Worm (Caenorhabditis elegans) whole organism, L4/young adult: ENCODE data around the gene F54D5.15.
A peak's percentile ranks its signal among the peaks of the same experiment; 100 is the strongest.

Experiments used
- W03F9.2 ChIP-seq: fragments of 150-350 bp; optimal IDR thresholded peaks from 2 replicates; lab custom pipeline; 2014; ENCODE audit warnings: missing biosample characterization, missing genetic modification characterization
- dao-5 ChIP-seq: sonication (generic microtip); optimal IDR thresholded peaks from 2 replicates; lab custom pipeline; 2016; ENCODE audit warnings: missing genotype, missing genetic modification characterization, moderate library complexity, missing compliant biosample characterization
- him-1 ChIP-seq: sonication (generic microtip); optimal IDR thresholded peaks from 2 replicates; lab custom pipeline; 2016; ENCODE audit warnings: missing genotype, missing genetic modification reagents, missing genetic modification characterization, missing compliant biosample characterization

Gene F54D5.15

DNA sequence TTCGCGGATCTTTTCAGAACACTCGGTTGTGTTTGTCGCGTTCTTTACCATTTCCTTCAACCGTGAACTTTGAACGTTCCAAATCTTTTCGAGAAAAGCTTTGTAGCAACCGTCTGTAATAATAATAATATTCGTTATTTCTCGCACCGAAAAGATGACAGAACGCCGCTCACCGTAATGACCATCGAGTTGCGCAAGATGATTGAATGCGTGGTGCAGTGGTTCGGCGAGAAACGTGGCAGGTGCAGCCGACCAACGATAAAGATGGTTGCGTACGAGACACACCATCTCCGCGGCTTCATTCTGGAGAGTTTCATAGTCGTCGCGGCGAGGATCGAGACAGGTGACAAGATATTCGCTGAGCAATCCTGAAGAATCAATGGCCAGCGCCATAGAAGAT, 21.1 kb downstream of the F54D5.15 start:
- TF ChIP-seq him-1 (tag; lab: Kevin White, UChicago) (no peak), dao-5 (no peak), W03F9.2 (tag; lab: Kevin White, UChicago) (no peak)

DNA sequence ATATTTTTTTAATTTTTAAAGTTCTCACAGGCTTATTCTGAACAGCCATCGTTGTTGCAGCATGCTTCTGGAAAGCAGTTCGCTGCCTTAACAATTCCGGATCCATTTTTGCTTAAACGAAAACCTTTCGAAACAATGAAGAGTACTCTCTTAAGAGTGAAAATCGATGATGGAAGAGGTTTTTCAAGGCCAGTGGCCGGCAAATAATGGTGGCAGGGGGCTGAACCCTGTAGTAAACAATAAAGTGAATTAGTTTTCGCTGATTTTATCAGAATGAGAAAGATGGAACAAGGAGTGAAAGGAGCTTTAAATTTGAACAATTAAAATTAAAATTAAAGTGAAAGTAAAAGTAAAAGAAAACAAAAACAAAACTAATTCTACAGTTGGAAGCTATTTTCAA, 21.6 kb downstream of the F54D5.15 start, which contains the start of gene gtf-2E2:
Gene gtf-2E2 (minus strand): TSS at position 111 of the 400 bp plus-strand sequence.
- TF ChIP-seq dao-5 = no peak
- no peak for TF ChIP-seq him-1 (tag; lab: Kevin White, UChicago)
- TF ChIP-seq W03F9.2 (tag; lab: Kevin White, UChicago) = no peak

DNA sequence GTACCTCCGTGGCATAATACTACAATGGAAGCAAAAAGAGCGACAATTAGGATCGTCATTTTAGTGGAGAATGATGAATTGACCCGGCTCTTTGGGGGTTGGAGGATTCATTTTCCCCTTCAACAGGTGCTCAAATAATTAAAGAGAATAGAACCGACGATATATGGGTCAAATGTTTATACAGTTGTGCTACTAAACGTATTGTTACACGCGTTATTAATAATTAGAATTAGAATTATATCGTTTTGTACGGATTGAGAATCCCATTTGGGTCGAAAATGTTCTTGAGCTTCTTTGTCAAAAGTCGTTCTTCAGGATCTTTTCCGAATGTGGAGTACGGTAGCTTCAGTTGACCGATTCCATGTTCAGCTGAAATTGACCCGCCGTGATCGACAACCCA, 25.3 kb downstream of the F54D5.15 start, which contains the start of gene Y62F5A.9:
Gene Y62F5A.9 (minus strand): TSS at position 101 of the 400 bp plus-strand sequence.
- no peak for TF ChIP-seq him-1 (tag; lab: Kevin White, UChicago)
- TF ChIP-seq W03F9.2 (tag; lab: Kevin White, UChicago) = no peak
- TF ChIP-seq dao-5 = no peak

DNA sequence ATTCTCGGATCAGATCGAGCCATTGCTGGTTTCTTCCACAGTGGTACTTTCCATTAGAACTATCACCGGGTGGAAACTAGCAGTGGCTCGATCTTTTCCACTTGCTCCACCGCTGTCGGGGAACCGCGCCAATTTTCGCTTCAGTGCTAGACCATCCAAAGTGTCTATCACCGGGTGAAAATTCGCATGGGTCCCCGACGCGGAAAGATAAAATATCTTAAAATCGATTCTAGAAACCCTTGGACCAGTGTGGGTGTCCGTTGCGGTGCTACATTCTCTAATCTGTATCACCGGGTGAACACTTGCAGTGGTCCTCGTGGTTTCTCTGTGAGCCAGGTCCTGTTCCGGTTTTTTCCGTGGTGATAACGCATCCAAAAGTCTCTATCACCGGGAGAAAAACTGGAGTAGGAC, 26.4 kb downstream of the F54D5.15 start:
- TF ChIP-seq dao-5 (no peak), W03F9.2 (tag; lab: Kevin White, UChicago) (no peak), him-1 (tag; lab: Kevin White, UChicago) (no peak)

DNA sequence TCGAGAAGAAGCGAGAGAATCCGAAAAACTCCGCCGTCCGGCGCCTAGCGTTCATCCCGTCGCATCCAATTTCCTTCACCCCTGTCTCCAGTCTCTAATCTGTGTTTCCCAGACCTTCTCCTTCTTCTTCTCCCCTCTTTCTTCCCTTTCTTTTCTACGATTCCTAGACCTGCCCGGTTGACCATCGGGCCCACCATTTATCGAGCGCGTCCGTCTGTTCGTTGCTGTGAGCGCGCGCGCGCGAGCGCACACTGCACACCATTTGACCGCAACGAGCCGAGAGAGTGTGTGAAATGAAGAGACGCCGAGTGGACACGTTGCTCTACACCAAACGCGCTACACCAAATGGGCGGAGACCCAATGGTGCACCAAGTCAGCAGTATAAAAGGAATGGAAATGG, 26.9 kb downstream of the F54D5.15 start:
- TF ChIP-seq dao-5 = no peak
- TF ChIP-seq him-1 (tag; lab: Kevin White, UChicago) = no peak
- TF ChIP-seq W03F9.2 (tag; lab: Kevin White, UChicago) = no peak

- TF ChIP-seq him-1 (tag; lab: Kevin White, UChicago) (no peak), dao-5 (no peak), W03F9.2 (tag; lab: Kevin White, UChicago) (no peak)
Measured at ce11 chrII:11536505-11536904, 27.5 kb downstream of the F54D5.15 start.

DNA sequence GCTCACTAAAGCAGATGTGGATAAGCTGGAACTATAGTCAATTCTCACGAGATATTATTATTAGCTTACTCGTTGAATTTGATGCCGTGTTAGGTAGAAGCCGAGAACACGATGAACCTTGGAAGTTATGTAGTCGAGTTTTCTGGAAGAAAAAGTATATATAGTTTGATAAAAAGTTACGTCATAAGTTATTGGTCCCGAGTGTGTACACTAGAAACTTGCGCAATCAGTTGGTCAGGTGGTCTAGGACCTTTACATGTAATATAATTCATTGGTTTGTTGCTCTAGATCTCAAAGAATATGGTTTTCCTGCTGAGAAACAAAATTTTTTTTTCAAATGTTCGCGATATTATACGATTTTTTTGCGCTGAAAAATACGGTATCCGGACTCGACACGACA, 28.1 kb downstream of the F54D5.15 start:
- no peak for TF ChIP-seq dao-5
- TF ChIP-seq him-1 (tag; lab: Kevin White, UChicago) = no peak
- no peak for TF ChIP-seq W03F9.2 (tag; lab: Kevin White, UChicago)

- TF ChIP-seq dao-5 (no peak), him-1 (tag; lab: Kevin White, UChicago) (no peak), W03F9.2 (tag; lab: Kevin White, UChicago) (no peak)
Measured at ce11 chrII:11535429-11535828, 28.6 kb downstream of the F54D5.15 start.

DNA sequence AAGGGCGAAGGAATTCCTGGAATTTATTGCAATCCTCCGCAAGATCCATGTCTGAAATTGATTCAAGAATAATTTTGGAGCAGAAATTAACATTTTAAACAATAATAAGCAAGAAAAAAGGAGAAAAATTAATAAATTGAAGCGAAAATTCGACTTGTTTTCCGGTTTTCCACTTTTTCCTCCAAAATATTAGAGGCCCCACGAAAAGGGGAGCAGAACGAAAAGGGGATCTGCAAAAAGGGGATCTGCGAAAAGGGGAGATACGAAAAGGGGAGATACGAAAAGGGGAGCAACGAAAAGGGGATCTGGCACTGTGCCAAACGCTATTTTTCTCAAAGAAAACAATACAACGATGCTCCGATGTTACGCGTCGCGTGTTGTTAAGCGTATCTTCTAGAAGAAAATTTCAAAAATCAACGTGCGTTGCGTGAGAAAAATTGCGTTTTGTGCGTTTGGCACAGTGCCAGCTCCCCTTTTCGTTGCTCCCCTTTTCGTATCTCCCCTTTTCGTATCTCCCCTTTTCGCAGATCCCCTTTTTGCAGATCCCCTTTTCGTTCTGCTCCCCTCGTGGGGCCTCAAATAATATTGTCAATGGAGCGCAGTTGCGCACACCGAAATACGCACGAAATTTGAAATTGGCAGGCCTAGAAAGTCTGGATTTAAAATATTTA, 29.5 kb downstream of the F54D5.15 start, which contains the start of gene Y62F5A.12:
Gene Y62F5A.12 (minus strand): TSS at position 51 of the 671 bp plus-strand sequence.
- TF ChIP-seq him-1 (tag; lab: Kevin White, UChicago) (peak; percentile 62), W03F9.2 (tag; lab: Kevin White, UChicago) (peak; percentile 57)

DNA sequence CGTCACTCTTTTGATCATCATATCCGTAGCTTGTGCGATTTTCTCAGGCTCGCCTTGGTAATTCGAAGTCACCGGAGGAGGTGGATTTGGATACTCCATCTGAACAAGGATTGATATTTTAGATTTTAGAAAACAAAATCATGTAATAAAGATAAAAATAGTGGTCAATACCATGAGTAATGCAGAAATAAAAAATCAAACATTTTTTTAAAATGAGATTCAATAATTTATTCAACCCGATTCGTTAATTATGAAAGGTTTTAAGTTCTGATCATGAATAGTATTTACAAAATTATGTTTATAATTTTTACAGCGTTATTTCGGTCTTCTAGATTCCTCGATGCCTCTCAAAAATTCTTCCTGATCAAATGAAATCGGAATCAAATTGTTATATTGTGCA, 30.3 kb downstream of the F54D5.15 start, which contains the start of gene mdt-8:
Gene mdt-8 (minus strand): TSS at position 101 of the 400 bp plus-strand sequence.
- TF ChIP-seq W03F9.2 (tag; lab: Kevin White, UChicago) (no peak), him-1 (tag; lab: Kevin White, UChicago) (no peak), dao-5 (no peak)

- TF ChIP-seq W03F9.2 (tag; lab: Kevin White, UChicago) = no peak
- no peak for TF ChIP-seq him-1 (tag; lab: Kevin White, UChicago)
- no peak for TF ChIP-seq dao-5
Measured at ce11 chrII:11526954-11527353, 37.1 kb downstream of the F54D5.15 start, which contains the start of gene age-1. Gene age-1 (minus strand): TSS chrII:11527054.

ce11 chrII:11521300-11521699, 42.7 kb downstream of the F54D5.15 start, which contains the start of gene Y62F5A.10:
Gene Y62F5A.10 (plus strand): TSS chrII:11521600.
- TF ChIP-seq W03F9.2 (tag; lab: Kevin White, UChicago) = no peak
- no peak for TF ChIP-seq dao-5
- no peak for TF ChIP-seq him-1 (tag; lab: Kevin White, UChicago)

DNA sequence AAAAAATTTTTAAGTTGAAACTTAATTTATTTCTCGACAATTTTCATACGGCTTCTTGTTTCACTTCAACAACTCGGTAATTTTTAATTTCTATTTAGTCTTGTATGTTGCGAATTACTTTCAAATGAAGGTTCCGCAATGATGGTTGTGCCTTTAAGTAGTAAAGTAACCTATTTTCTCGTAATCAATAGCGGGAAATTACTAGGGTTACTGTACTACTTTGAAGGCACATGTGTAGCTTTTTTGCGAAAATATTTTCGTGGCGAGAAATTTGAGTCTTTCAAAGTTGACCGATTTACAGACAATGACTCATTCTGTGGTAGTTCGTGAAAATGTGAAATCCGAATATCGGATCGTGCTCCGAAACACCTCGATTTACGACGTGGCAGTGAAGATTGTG, 45.8 kb downstream of the F54D5.15 start, which contains the start of gene B0334.10:
Gene B0334.10 (plus strand): TSS at position 301 of the 400 bp plus-strand sequence.
- TF ChIP-seq him-1 (tag; lab: Kevin White, UChicago) = no peak
- TF ChIP-seq dao-5 = no peak
- TF ChIP-seq W03F9.2 (tag; lab: Kevin White, UChicago) = no peak

DNA sequence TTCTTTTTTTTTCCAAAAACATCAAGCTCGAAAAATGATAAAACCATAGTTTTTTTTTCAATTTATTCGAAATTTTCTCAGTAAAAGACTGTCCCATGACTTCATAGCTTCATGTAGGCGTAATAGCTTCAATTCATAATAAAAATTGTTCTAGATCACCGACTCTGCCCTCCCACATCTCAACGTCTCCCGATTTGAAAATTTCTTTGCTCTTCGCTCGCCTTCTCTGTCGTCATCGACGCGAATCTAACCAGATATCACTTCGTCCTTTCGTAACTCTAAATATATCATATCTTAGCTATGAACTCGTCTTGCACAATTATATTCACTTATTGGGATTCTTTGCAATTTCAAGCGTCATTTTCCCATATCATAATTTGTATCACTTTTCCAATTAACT, 49.3 kb downstream of the F54D5.15 start, which contains the start of gene srh-44:
Gene srh-44 (plus strand): TSS at position 301 of the 400 bp plus-strand sequence.
- TF ChIP-seq W03F9.2 (tag; lab: Kevin White, UChicago) (no peak), dao-5 (no peak), him-1 (tag; lab: Kevin White, UChicago) (no peak)
